Fruit fly (Drosophila melanogaster) whole organism, wandering third instar larva: ENCODE results near the gene CG42305.

ENCODE experiments used
- Hnf4 ChIP-seq: fragments of 200-800 bp; sonication (Bioruptor generic); optimal IDR thresholded peaks from 2 replicates; lab custom pipeline; 2016; ENCODE audit warnings: missing biosample characterization, mild to moderate bottlenecking, missing genetic modification characterization
- Jra ChIP-seq: sonication (Bioruptor generic); optimal IDR thresholded peaks from 2 replicates; lab custom pipeline; 2016; ENCODE audit warnings: missing biosample characterization, missing genetic modification characterization
- Myc ChIP-seq: fragments of >200 bp; optimal IDR thresholded peaks from 2 replicates; lab custom pipeline; 2017
- ey ChIP-seq: fragments of 200-800 bp; sonication (Bioruptor generic); optimal IDR thresholded peaks from 2 replicates; lab custom pipeline; 2016; ENCODE audit warnings: missing biosample characterization, missing genetic modification characterization
- fru ChIP-seq: fragments of 200-800 bp; sonication (Bioruptor generic); optimal IDR thresholded peaks from 3 replicates; lab custom pipeline; 2016; ENCODE audit warnings: missing biosample characterization, mild to moderate bottlenecking, missing genetic modification characterization
- jim ChIP-seq: fragments of 175-275, 200-325 bp; sonication (Bioruptor generic); optimal IDR thresholded peaks from 2 replicates; lab custom pipeline; 2016; ENCODE audit warnings: missing biosample characterization, mild to moderate bottlenecking, missing genetic modification characterization
- pan ChIP-seq: fragments of >200 bp; optimal IDR thresholded peaks from 2 replicates; lab custom pipeline; 2017
- psq ChIP-seq: fragments of 200-800 bp; sonication (Bioruptor generic); optimal IDR thresholded peaks from 3 replicates; lab custom pipeline; 2017; ENCODE audit warnings: missing biosample characterization, mild to moderate bottlenecking, missing genetic modification characterization, moderate library complexity
- rgr ChIP-seq: fragments of 200-800 bp; sonication (Bioruptor generic); optimal IDR thresholded peaks from 3 replicates; lab custom pipeline; 2016; ENCODE audit warnings: missing biosample characterization, mild to moderate bottlenecking, missing genetic modification characterization
- usp ChIP-seq: fragments of >200 bp; optimal IDR thresholded peaks from 2 replicates; lab custom pipeline; 2017; ENCODE audit warnings: missing biosample characterization, missing genetic modification characterization
- woc ChIP-seq: sonication (Bioruptor generic); optimal IDR thresholded peaks from 2 replicates; lab custom pipeline; 2016; ENCODE audit warnings: missing biosample characterization, mild to moderate bottlenecking, missing genetic modification characterization

- TF ChIP-seq psq (GFP tag; lab: Kevin White, UChicago) = no peak
- TF ChIP-seq ey = no peak
- no peak for TF ChIP-seq Myc (lab: Kevin White, UChicago)
- TF ChIP-seq usp (GFP tag; lab: Kevin White, UChicago) = no peak
- TF ChIP-seq woc = no peak
- no peak for TF ChIP-seq fru (GFP tag; lab: Kevin White, UChicago)
- no peak for TF ChIP-seq Jra (GFP tag; lab: Kevin White, UChicago)
- TF ChIP-seq rgr = no peak
- TF ChIP-seq pan (lab: Kevin White, UChicago) = no peak
- no peak for TF ChIP-seq jim (GFP tag; lab: Kevin White, UChicago)
- no peak for TF ChIP-seq Hnf4 (GFP tag; lab: Kevin White, UChicago)
These were observed 22.6 kb upstream of the CG42305 start for dm6 chr2L:18789773-18790385.
